Worm (Caenorhabditis elegans) whole organism, L3 larva: ENCODE measurements around the gene C14A11.2.

Experiments
- elt-2 ChIP-seq: sonication (generic microtip); optimal IDR thresholded peaks from 2 replicates; lab custom pipeline; 2016; ENCODE audit warnings: missing genetic modification reagents, mild to moderate bottlenecking, missing genetic modification characterization, missing compliant biosample characterization
- fkh-2 ChIP-seq: fragments of 150-350 bp; optimal IDR thresholded peaks from 2 replicates; lab custom pipeline; 2014; ENCODE audit warnings: missing biosample characterization, missing genetic modification reagents, missing genetic modification characterization
- fos-1 ChIP-seq: fragments of 150-350 bp; optimal IDR thresholded peaks from 2 replicates; lab custom pipeline; 2014; ENCODE audit warnings: missing biosample characterization, missing genetic modification characterization
- nhr-11 ChIP-seq: fragments of 150-350 bp; optimal IDR thresholded peaks from 2 replicates; lab custom pipeline; 2014; ENCODE audit warnings: missing biosample characterization, missing genetic modification characterization
- nhr-12 ChIP-seq: fragments of 150-350 bp; optimal IDR thresholded peaks from 2 replicates; lab custom pipeline; 2014; ENCODE audit warnings: missing biosample characterization, missing genetic modification characterization
- nhr-23 ChIP-seq: fragments of 150-350 bp; optimal IDR thresholded peaks from 2 replicates; lab custom pipeline; 2014; ENCODE audit warnings: missing biosample characterization, missing genetic modification reagents, missing genetic modification characterization
- nhr-43 ChIP-seq: sonication (generic microtip); optimal IDR thresholded peaks from 2 replicates; lab custom pipeline; 2016; ENCODE audit warnings: mild to moderate bottlenecking, missing genetic modification characterization, missing compliant biosample characterization; ENCODE audit not compliant: poor library complexity, severe bottlenecking
- pqm-1 ChIP-seq: fragments of 150-350 bp; optimal IDR thresholded peaks from 2 replicates; lab custom pipeline; 2017; ENCODE audit warnings: missing biosample characterization, missing genetic modification characterization, inconsistent platforms
- sea-2 ChIP-seq: fragments of 150-350 bp; sonication (generic microtip); optimal IDR thresholded peaks from 4 replicates; lab custom pipeline; 2014; ENCODE audit warnings: missing biosample characterization, missing genetic modification reagents, missing genetic modification characterization
- zag-1 ChIP-seq: fragments of 150-350 bp; optimal IDR thresholded peaks from 2 replicates; lab custom pipeline; 2014; ENCODE audit warnings: missing biosample characterization, missing genetic modification characterization

DNA sequence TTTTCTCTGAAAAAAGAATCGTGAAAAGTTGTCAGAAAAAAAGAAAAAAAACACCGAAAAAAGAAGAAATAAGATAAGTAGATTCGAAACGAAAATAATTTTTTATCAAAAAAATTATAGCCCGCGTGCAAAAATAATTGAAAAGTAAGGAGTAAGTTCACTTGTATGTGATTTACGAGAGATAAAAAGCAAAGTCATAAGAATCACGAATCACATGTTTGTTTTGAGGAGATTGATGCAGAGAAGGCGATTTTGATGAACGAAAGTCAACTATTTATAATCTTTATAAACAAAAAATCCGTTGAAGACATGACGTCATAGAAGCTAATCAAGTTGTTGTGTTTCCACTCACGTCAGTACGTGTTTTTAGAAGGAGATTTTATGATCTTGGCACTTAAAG lies 37.4 kb downstream of the C14A11.2 start, which contains the start of gene Y71H10B.1:
- TF ChIP-seq elt-2 (tag; lab: Kevin White, UChicago) (no peak), zag-1 (tag; lab: Kevin White, UChicago) (no peak), nhr-43 (tag; lab: Kevin White, UChicago) (no peak), nhr-11 (no peak), nhr-12 (tag; lab: Kevin White, UChicago) (no peak), pqm-1 (tag; lab: Kevin White, UChicago) (no peak), fkh-2 (no peak), fos-1 (no peak), sea-2 (GFP tag; lab: Kevin White, UChicago) (no peak), nhr-23 (no peak)
